Fruit fly (Drosophila melanogaster): ENCODE data around the gene hemo.

hemo gene

DNA sequence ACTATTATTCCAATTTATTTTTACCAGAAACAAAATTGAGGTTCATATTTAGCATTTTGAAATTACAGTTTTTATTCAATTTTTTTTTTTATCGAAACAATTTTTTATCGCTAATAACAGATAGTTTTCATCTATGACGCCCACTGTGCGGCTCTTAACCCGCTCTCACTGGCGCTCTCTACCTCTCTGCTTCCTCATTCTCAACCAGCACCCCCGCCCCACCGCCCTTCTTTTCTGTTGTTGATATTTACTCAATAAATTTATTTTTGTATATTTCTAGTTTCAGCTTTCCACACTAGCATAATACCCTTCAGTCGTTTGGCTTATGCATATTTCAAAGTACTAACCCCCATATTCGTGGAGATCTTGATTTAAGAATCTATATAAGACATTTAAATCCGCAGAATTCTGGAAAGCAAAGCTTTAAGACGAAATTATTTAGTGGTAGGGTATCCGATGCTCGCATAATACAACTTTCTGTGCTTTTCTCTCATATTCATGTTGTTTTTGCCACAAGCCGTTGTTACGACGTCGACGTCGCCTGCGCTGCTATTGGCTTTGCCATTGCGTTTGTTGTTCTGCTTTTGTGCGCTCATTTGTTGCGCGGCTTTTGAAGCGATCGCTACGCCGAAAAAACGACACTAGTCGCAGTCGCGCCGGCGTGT is 19.0 kb upstream of the hemo start (continued):
- TF ChIP-seq Bteb2 (GFP tag; optimal IDR thresholded peaks at IDR 0.05) (peak; percentile 96), CG30020 (tag; optimal IDR thresholded peaks at IDR 0.05) (peak; percentile 86), CG2889 (GFP tag; IDR thresholded peaks at IDR 0.05) (peak; percentile 91), ttk (GFP tag; IDR thresholded peaks at IDR 0.05) (peak; percentile 95), lab (GFP tag; optimal IDR thresholded peaks at IDR 0.05) (peak; percentile 98)

dm6 chr3R:18582236-18582635 is 17.3 kb upstream of the hemo start:
- TF ChIP-seq ssp (GFP tag; IDR thresholded peaks at IDR 0.05) (no peak), lbe (GFP tag; optimal IDR thresholded peaks at IDR 0.05) (peak; percentile 12), z (GFP tag; IDR thresholded peaks at IDR 0.05) (no peak), Bteb2 (GFP tag; optimal IDR thresholded peaks at IDR 0.05) (no peak), CG13775 (GFP tag; optimal IDR thresholded peaks at IDR 0.05) (no peak), sens (GFP tag) (peak; percentile 39), CG15479 (GFP tag; optimal IDR thresholded peaks at IDR 0.05) (peak; percentile 1), CG17612 (GFP tag; IDR thresholded peaks at IDR 0.05) (no peak), dmrt11E (tag; optimal IDR thresholded peaks at IDR 0.05) (no peak), ewg (GFP tag; optimal IDR thresholded peaks at IDR 0.05) (no peak), Med (GFP tag) (peak; percentile 23)

- TF ChIP-seq CG13123 (GFP tag; optimal IDR thresholded peaks at IDR 0.05) (no peak), Fer2 (tag; optimal IDR thresholded peaks at IDR 0.05) (no peak), CG18476 (GFP tag; optimal IDR thresholded peaks at IDR 0.05) (no peak), ato (GFP tag; IDR thresholded peaks at IDR 0.05; ENCODE audit: partially characterized antibody) (no peak), Xrp1 (GFP tag; IDR thresholded peaks at IDR 0.05) (no peak), CG6689 (GFP tag; IDR thresholded peaks at IDR 0.05) (no peak), tap (tag; optimal IDR thresholded peaks at IDR 0.05) (no peak), MBD-R2 (GFP tag; IDR thresholded peaks at IDR 0.05) (no peak), Poxn (GFP tag; IDR thresholded peaks at IDR 0.05) (no peak)
These were observed 16.0 kb upstream of the hemo start for dm6 chr3R:18580979-18581378.

DNA sequence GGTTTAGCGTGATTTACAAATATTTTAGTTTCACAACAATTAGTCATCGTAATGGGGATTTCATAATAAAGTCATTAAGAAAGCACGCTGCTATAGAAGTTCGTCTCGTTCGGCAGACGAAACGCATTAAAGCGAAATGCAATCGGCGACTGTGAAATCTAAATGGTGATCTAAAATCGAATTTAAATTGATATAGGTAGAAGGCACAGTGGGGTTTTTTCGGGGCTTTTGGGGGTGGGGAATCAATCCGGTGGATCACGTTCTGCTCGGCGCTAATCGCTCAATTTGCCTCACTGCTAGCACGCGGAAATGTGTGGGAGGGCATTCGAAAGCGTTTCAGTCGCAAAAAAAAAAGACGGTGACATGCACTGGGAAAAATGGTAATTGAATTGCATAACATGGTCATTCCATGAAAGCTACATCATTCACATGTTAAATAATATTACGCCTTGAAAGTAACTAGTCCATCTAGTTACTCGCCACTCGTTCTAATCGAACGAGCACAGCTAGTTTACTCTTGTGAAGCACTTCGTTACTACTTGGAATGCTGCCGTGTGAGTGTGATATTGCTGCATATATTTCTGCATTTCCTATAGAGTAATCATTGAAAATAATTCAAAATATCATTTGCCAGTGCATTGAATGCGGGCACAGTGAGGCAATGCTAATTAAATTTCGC is 12.9 kb upstream of the hemo start:
- peak; percentile 19 for TF ChIP-seq Meics (GFP tag; optimal IDR thresholded peaks at IDR 0.05)
- TF ChIP-seq Drgx (GFP tag; IDR thresholded peaks at IDR 0.05), result peak; percentile 45; the same call in 1 of the 2 replicates
- TF ChIP-seq CG12155 (GFP tag; optimal IDR thresholded peaks at IDR 0.05), result peak; percentile 41
- 0 out of 3 replicates have a peak, but pooled peaks have one; percentile 11 for TF ChIP-seq row (GFP tag; IDR thresholded peaks at IDR 0.05)
- TF ChIP-seq tup (GFP tag; optimal IDR thresholded peaks at IDR 0.05), result no peak

DNA sequence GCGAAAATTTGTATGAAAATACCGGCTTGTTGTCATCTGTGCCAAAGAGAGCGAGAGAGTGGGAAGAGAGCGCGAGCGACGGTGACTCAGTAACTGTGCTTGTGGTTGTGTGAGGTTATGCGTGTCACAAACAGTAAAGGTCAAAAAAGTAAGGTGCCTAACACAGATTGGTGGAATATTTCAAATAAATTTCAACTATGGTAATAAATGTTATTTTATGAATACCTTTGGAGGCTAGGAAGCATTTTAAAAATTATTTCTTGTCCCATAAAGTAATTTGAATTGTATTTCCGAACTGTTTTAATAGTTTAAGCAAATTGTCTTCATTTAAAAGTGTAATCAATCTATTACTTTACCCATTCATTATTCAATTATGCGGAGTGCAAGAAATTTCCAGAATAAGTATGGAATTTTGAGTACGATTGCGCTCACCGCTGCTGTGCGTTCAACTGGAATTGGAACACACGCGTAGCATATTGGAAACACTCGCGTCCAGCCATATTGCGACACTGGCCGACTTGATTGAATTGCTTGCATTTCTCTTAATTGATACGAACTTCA is 8.8 kb upstream of the hemo start:
- peak; percentile 93 for TF ChIP-seq CG7786 (GFP tag; optimal IDR thresholded peaks at IDR 0.05)
- peak; percentile 74 for TF ChIP-seq CG43689 (GFP tag; IDR thresholded peaks at IDR 0.05)
- TF ChIP-seq TFAM (GFP tag; optimal IDR thresholded peaks at IDR 0.05), result peak; percentile 66
- no peak for TF ChIP-seq Kr (GFP tag; optimal IDR thresholded peaks at IDR 0.05)
- TF ChIP-seq CG1792 (GFP tag; optimal IDR thresholded peaks at IDR 0.05), result peak; percentile 86
- peak; percentile 88 for TF ChIP-seq maf-S (GFP tag; optimal IDR thresholded peaks at IDR 0.05)
- TF ChIP-seq corto (GFP tag; optimal IDR thresholded peaks at IDR 0.05), result peak; percentile 69
- peak; percentile 93 for TF ChIP-seq CG8388 (GFP tag; optimal IDR thresholded peaks at IDR 0.05)
- TF ChIP-seq CG32767 (GFP tag; IDR thresholded peaks at IDR 0.05), result peak; percentile 89
- TF ChIP-seq Eip74EF (GFP tag; optimal IDR thresholded peaks at IDR 0.05), result peak in 1 of 2 experiments; percentile 91
- TF ChIP-seq Ets97D (GFP tag; optimal IDR thresholded peaks at IDR 0.05), result peak; percentile 54
- peak; percentile 88 for TF ChIP-seq CG11398 (GFP tag; optimal IDR thresholded peaks at IDR 0.05)
- peak; percentile 89 for TF ChIP-seq CG4820 (GFP tag; optimal IDR thresholded peaks at IDR 0.05)
- peak; percentile 76 for TF ChIP-seq CG10565 (GFP tag; optimal IDR thresholded peaks at IDR 0.05)
- TF ChIP-seq eyg (GFP tag; optimal IDR thresholded peaks at IDR 0.05), result peak; percentile 91
